Worm (Caenorhabditis elegans): ENCODE measurements around the gene C23H4.8.

The C23H4.8 gene

ce11 chrX:12176394-12176793 is 40.6 kb upstream of the C23H4.8 start (continued):
- TF ChIP-seq zfp-2 (tag; optimal IDR thresholded peaks at IDR 0.05) (no peak), mxl-3 (GFP tag; optimal IDR thresholded peaks at IDR 0.05) (peak; percentile 34), unc-62 (GFP tag; optimal IDR thresholded peaks at IDR 0.05 in 1 of 2) (no peak), unc-62 (tag; optimal IDR thresholded peaks at IDR 0.05) (no peak), ZK546.5 (tag; optimal IDR thresholded peaks at IDR 0.05) (no peak), daf-19 (GFP tag; conservative IDR thresholded peaks at IDR 0.05) (0 out of 2 replicates have a peak, but pooled peaks have one; percentile 42), Y48G9A.11 (GFP tag; IDR thresholded peaks at IDR 0.05) (no peak), D1046.2 (GFP tag; IDR thresholded peaks at IDR 0.05) (no peak), lin-1 (GFP tag; IDR thresholded peaks at IDR 0.05) (no peak), ctbp-1 (GFP tag; IDR thresholded peaks at IDR 0.05) (no peak), F49E8.2 (tag; optimal IDR thresholded peaks at IDR 0.05; ENCODE audit: borderline replicate concordance) (no peak), daf-16 (GFP tag; optimal IDR thresholded peaks at IDR 0.05) (no peak), daf-16 (tag; optimal IDR thresholded peaks at IDR 0.05) (no peak), spr-3 (GFP tag; optimal IDR thresholded peaks at IDR 0.05) (no peak), php-3 (GFP tag; IDR thresholded peaks at IDR 0.05) (no peak), nhr-76 (tag; optimal IDR thresholded peaks at IDR 0.05) (no peak), fkh-10 (GFP tag; optimal IDR thresholded peaks at IDR 0.05) (no peak), Y105C5A.15 (GFP tag; IDR thresholded peaks at IDR 0.05) (no peak), dmd-8 (GFP tag; IDR thresholded peaks at IDR 0.05) (no peak), ceh-28 (tag; optimal IDR thresholded peaks at IDR 0.05) (no peak), hlh-30 (tag; optimal IDR thresholded peaks at IDR 0.05; ENCODE audit: insufficient read depth) (peak; percentile 65), F37D6.2 (tag; optimal IDR thresholded peaks at IDR 0.05) (no peak), cey-2 (tag; optimal IDR thresholded peaks at IDR 0.05; ENCODE audit: borderline replicate concordance, insufficient read depth) (no peak), gei-8 (GFP tag; optimal IDR thresholded peaks at IDR 0.05) (no peak), jun-1 (tag; optimal IDR thresholded peaks at IDR 0.05) (no peak), hlh-11 (tag; optimal IDR thresholded peaks at IDR 0.05) (peak; percentile 67)

- TF ChIP-seq nhr-102 (tag; optimal IDR thresholded peaks at IDR 0.05) (no peak), nhr-6 (tag; optimal IDR thresholded peaks at IDR 0.05) (peak; percentile 42), aha-1 (tag) (peak; percentile 89), daf-12 (tag; optimal IDR thresholded peaks at IDR 0.05) (no peak), lsy-2 (tag; optimal IDR thresholded peaks at IDR 0.05) (peak in 1 of 2 experiments; percentile 41), hlh-11 (tag; optimal IDR thresholded peaks at IDR 0.05) (peak; percentile 19), mes-2 (tag; optimal IDR thresholded peaks at IDR 0.05; ENCODE audit: poor library complexity, severe bottlenecking) (peak; percentile 30), sdz-12 (GFP tag; optimal IDR thresholded peaks at IDR 0.05) (no peak), arid-1 (GFP tag; conservative IDR thresholded peaks at IDR 0.05) (no peak), egl-43 (GFP tag; IDR thresholded peaks at IDR 0.05) (no peak)
These were observed 40.2 kb upstream of the C23H4.8 start for ce11 chrX:12176873-12177293.

DNA sequence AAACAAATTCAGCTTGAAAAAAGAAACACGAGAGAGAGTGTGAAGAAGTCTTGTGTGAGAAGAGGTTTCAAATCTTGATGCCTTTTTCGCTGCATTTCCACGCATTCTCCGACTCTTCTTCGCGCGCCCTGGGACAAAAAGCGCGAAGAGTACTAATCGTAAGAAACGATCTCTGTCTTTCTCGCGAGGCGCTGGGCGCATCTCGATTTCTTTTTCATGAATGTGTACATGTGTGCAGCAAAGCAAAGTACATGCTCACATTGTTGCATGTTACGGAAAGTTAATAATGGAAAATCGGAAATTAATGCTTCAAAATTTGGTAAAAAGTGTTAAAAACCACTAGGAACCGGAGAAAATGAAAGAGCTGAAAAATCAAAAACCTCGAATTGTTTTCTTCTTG is 39.5 kb upstream of the C23H4.8 start:
- TF ChIP-seq mdl-1 (tag; optimal IDR thresholded peaks at IDR 0.05) (peak in 1 of 2 experiments; percentile 12), F37D6.2 (tag; optimal IDR thresholded peaks at IDR 0.05) (no peak), mes-2 (tag; optimal IDR thresholded peaks at IDR 0.05; ENCODE audit: poor library complexity, severe bottlenecking) (peak; percentile 21), hmg-1.1 (GFP tag; IDR thresholded peaks at IDR 0.05) (peak; percentile 46), mep-1 (tag; optimal IDR thresholded peaks at IDR 0.05) (peak; percentile 21), snpc-4 (tag; optimal IDR thresholded peaks at IDR 0.05) (no peak), hlh-30 (tag; optimal IDR thresholded peaks at IDR 0.05; ENCODE audit: insufficient read depth) (peak; percentile 31), aha-1 (tag) (peak; percentile 85)
